Fruit fly (Drosophila melanogaster) Kc167 (cell line): ENCODE data around the gene HipHop.

Experiments
- Sin3A ChIP-seq: fragments of >200 bp; optimal IDR thresholded peaks from 2 replicates; lab custom pipeline; 2018; ENCODE audit warnings: missing external identifiers
- h ChIP-seq: fragments of >200 bp; optimal IDR thresholded peaks from 3 replicates; lab custom pipeline; 2018; ENCODE audit warnings: missing external identifiers
- insv ChIP-seq: fragments of >200 bp; optimal IDR thresholded peaks from 3 replicates; lab custom pipeline; 2018; ENCODE audit warnings: missing external identifiers
- psq ChIP-seq: fragments of >200 bp; optimal IDR thresholded peaks from 2 replicates; lab custom pipeline; 2017; ENCODE audit warnings: missing external identifiers
- ttk ChIP-seq: sonication (Bioruptor generic); optimal IDR thresholded peaks from 2 replicates; lab custom pipeline; 2017; ENCODE audit warnings: missing external identifiers

DNA sequence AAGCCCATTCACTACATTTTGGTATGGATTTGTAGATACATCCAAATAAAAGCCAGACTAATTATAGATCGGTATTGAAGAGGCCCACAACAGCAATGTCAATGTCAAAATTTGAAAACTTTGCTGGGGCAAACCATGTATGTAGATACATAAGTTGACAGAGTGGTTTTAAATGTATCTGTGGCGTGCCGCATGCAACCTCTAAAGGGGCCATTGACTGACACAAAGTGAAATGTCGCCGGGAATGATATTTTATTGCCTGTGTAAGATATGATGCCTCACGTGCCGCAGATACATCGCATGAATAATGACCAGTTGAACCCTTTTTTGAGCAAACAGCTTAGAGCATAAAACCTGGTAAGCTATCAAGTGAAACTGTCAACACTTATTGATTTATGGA is 11.7 kb downstream of the HipHop start:
- no peak for TF ChIP-seq ttk (lab: Kevin White, UChicago)
- no peak for TF ChIP-seq psq
- TF ChIP-seq insv (lab: Kevin White, UChicago), result no peak
- TF ChIP-seq h, result no peak
- TF ChIP-seq Sin3A (lab: Kevin White, UChicago), result no peak
